Fruit fly (Drosophila melanogaster): ENCODE measurements around the gene mRpL28.

- TF ChIP-seq fd96Ca (GFP tag; IDR thresholded peaks at IDR 0.05) = peak; percentile 95
- TF ChIP-seq CG34367 (tag; optimal IDR thresholded peaks at IDR 0.05) = peak; percentile 90
- peak; percentile 95 for TF ChIP-seq CG9948 (tag; optimal IDR thresholded peaks at IDR 0.05)
- TF ChIP-seq Ets98B (GFP tag; IDR thresholded peaks at IDR 0.05) = peak; percentile 86
- peak; percentile 72 for TF ChIP-seq CG13204 (GFP tag; optimal IDR thresholded peaks at IDR 0.05)
- peak; percentile 97 for TF ChIP-seq CG15710 (tag; optimal IDR thresholded peaks at IDR 0.05)
- peak; percentile 93 for TF ChIP-seq rn (GFP tag; IDR thresholded peaks at IDR 0.05)
- peak; percentile 96 for TF ChIP-seq CG8159 (tag; optimal IDR thresholded peaks at IDR 0.05)
- peak; percentile 93 for TF ChIP-seq CG4496 (GFP tag; IDR thresholded peaks at IDR 0.05)
Observed at dm6 chr2L:4981278-4981966, 7.6 kb downstream of the mRpL28 start, which contains the start of the genes CG8892 and CG34126.

Measured in whole organism, pupa.